Worm (Caenorhabditis elegans) whole organism, early embryonic: ENCODE measurements around the gene M57.2.

ENCODE experiments used
- B0310.2 ChIP-seq: sonication (generic microtip); optimal IDR thresholded peaks from 2 replicates; lab custom pipeline; 2016; ENCODE audit warnings: mild to moderate bottlenecking, missing genetic modification characterization, missing compliant biosample characterization
- aly-1 ChIP-seq: sonication (generic microtip); optimal IDR thresholded peaks from 2 replicates; lab custom pipeline; 2016; ENCODE audit warnings: missing genetic modification characterization, missing compliant biosample characterization
- ama-1 ChIP-seq: fragments of 150-350 bp; optimal IDR thresholded peaks from 2 replicates; lab custom pipeline; 2014
- ceh-13 ChIP-seq: fragments of 200-800 bp; sonication (Bioruptor generic); optimal IDR thresholded peaks from 2 replicates; lab custom pipeline; 2018; ENCODE audit warnings: mild to moderate bottlenecking, missing genetic modification characterization, missing compliant biosample characterization
- ceh-36 ChIP-seq: sonication (generic microtip); optimal IDR thresholded peaks from 2 replicates; lab custom pipeline; 2016; ENCODE audit warnings: missing genetic modification characterization, inconsistent platforms, missing compliant biosample characterization
- hmbx-1 ChIP-seq: sonication (generic microtip); optimal IDR thresholded peaks from 2 replicates; lab custom pipeline; 2016; ENCODE audit warnings: mild to moderate bottlenecking, missing genetic modification characterization, missing compliant biosample characterization
- hmg-4 ChIP-seq: fragments of 200-800 bp; sonication (Bioruptor generic); optimal IDR thresholded peaks from 2 replicates; lab custom pipeline; 2018; ENCODE audit warnings: mild to moderate bottlenecking, missing genetic modification characterization, missing compliant biosample characterization
- scrt-1 ChIP-seq: fragments of 200-800 bp; sonication (Bioruptor generic); IDR thresholded peaks from 2 replicates; pipeline ENCODE4 v1.3.6; 2022; ENCODE audit warnings: missing genetic modification characterization, missing compliant biosample characterization
- sea-1 ChIP-seq: fragments of 200-800 bp; sonication (Bioruptor generic); conservative IDR thresholded peaks from 2 replicates; pipeline ENCODE4 v1.3.6; 2022; ENCODE audit warnings: missing genetic modification characterization, missing compliant biosample characterization
- tbx-11 ChIP-seq: fragments of 200-800 bp; sonication (Bioruptor generic); IDR thresholded peaks from 2 replicates; pipeline ENCODE4 v1.3.6; 2022; ENCODE audit warnings: missing genetic modification characterization, missing compliant biosample characterization
- tbx-37 ChIP-seq: fragments of 200-800 bp; sonication (Bioruptor generic); conservative IDR thresholded peaks from 2 replicates; pipeline ENCODE4 v1.3.6; 2022; ENCODE audit warnings: missing genetic modification reagents, missing genetic modification characterization, missing compliant biosample characterization

DNA sequence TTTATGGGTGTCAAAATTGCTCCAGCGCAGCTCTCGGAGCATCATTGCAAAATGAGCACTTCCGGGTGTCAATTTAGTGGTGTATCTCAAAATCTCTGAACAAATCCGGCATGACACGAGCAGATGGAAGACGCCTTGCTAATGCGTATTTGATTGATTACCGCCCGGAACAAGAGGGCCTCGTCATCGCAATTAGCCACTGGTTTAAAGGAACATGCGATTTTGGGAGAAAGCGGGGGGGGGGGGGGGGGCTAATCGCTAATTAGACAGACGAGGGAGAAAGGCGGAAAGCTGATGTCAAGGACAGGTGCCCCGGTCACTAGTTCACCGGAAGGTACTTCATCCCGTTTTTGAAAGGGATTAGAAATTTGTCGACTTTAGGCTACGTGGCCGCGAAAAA, 5.4 kb upstream of the M57.2 start:
- TF ChIP-seq ceh-13 (GFP tag; lab: Kevin White, UChicago) (no peak), hmbx-1 (tag; lab: Kevin White, UChicago) (no peak), B0310.2 (tag; lab: Kevin White, UChicago) (no peak), sea-1 (no peak), ceh-36 (tag; lab: Kevin White, UChicago) (peak; percentile 39), ama-1 (lab: Kevin White, UChicago) (no peak), tbx-37 (GFP tag; lab: Robert Waterston, UW) (no peak), aly-1 (tag; lab: Kevin White, UChicago) (no peak), scrt-1 (GFP tag; lab: Robert Waterston, UW) (no peak), hmg-4 (GFP tag; lab: Kevin White, UChicago) (no peak), tbx-11 (no peak)
